Worm (Caenorhabditis elegans) whole organism, mixed stage, embryonic: ENCODE results near the gene srlf-29.

Experiments
- lsy-2 ChIP-seq: fragments of 150-350 bp; optimal IDR thresholded peaks from 2 replicates; lab custom pipeline; 2014; ENCODE audit warnings: missing biosample characterization, missing genetic modification characterization
- nhr-2 ChIP-seq: fragments of 150-350 bp; optimal IDR thresholded peaks from 2 replicates; lab custom pipeline; 2014; ENCODE audit warnings: missing biosample characterization, missing genetic modification characterization
- unc-62 ChIP-seq: fragments of 150-350 bp; optimal IDR thresholded peaks from 2 replicates; lab custom pipeline; 2014; ENCODE audit warnings: missing biosample characterization, missing genetic modification reagents, missing genetic modification characterization

- no peak for TF ChIP-seq lsy-2 (tag; lab: Kevin White, UChicago)
- no peak for TF ChIP-seq unc-62 (GFP tag; lab: Kevin White, UChicago)
- TF ChIP-seq nhr-2: no peak
These were observed 46.8 kb downstream of the srlf-29 start, which contains the start of gene btb-7 for ce11 chrII:1712938-1713337.
